Fruit fly (Drosophila melanogaster) whole organism: ENCODE results near the gene CG5196.

Experiments
- pan ChIP-seq: fragments of >200 bp; optimal IDR thresholded peaks from 2 replicates; lab custom pipeline; 2017
- usp ChIP-seq: fragments of >200 bp; optimal IDR thresholded peaks from 2 replicates; lab custom pipeline; 2017; ENCODE audit warnings: missing biosample characterization, missing genetic modification characterization, mixed read lengths

DNA sequence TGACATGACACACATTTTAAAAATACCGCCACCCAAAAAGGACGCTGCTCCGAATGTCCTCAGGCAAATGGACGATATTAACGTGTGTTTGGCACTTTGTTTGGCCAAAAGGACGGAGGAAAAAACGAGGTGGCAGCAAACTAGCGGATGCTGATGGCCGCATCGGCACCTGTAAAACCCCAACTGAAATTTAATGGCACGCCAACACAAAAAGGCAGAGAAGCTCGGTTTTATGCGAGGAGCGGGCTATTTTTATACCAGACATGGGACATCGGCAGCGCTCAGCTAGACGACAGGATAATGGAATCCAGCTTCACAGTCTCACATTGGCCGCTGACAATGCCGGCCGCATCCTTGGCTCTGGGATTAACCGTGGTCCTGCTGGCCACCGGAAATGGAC, 22.2 kb upstream of the CG5196 start, which contains the start of gene Sol1:
- TF ChIP-seq pan (no peak), usp (GFP tag; lab: Kevin White, UChicago) (no peak)
